Worm (Caenorhabditis elegans) whole organism, early embryonic: ENCODE measurements around the gene rml-1.

Experiments used
- ama-1 ChIP-seq: fragments of 150-350 bp; optimal IDR thresholded peaks from 2 replicates; lab custom pipeline; 2014
- ceh-36 ChIP-seq: sonication (generic microtip); optimal IDR thresholded peaks from 2 replicates; lab custom pipeline; 2016; ENCODE audit warnings: missing genetic modification characterization, inconsistent platforms, missing compliant biosample characterization
- flt-1 ChIP-seq: fragments of 200-800 bp; sonication (Bioruptor generic); IDR thresholded peaks from 2 replicates; pipeline ENCODE4 v1.3.6; 2022; ENCODE audit warnings: missing genetic modification characterization, missing compliant biosample characterization

- TF ChIP-seq flt-1 (GFP tag; lab: Robert Waterston, UW) = no peak
- no peak for TF ChIP-seq ama-1
- no peak for TF ChIP-seq ceh-36 (tag; lab: Kevin White, UChicago)
Measured at ce11 chrIII:13729760-13730159, 38.1 kb downstream of the rml-1 start.
